Fruit fly (Drosophila melanogaster) whole organism, embryonic: ENCODE data around the gene Uro.

Experiments used
- Abd-B ChIP-seq: fragments of 200-800 bp; sonication (Bioruptor generic); optimal IDR thresholded peaks from 2 replicates; lab custom pipeline; 2018; ENCODE audit warnings: missing biosample characterization, mild to moderate bottlenecking, missing genetic modification characterization, moderate library complexity
- Antp ChIP-seq: fragments of 200-800 bp; sonication (Bioruptor generic); optimal IDR thresholded peaks from 3 replicates; lab custom pipeline; 2016; ENCODE audit warnings: missing biosample characterization, missing genetic modification characterization
- Atf-2 ChIP-seq: fragments of 200-800 bp; sonication (Bioruptor generic); optimal IDR thresholded peaks from 2 replicates; lab custom pipeline; 2016; ENCODE audit warnings: missing biosample characterization, missing genetic modification characterization
- Bteb2 ChIP-seq: fragments of 200-800 bp; sonication (Bioruptor generic); optimal IDR thresholded peaks from 2 replicates; lab custom pipeline; 2016; ENCODE audit warnings: missing biosample characterization, missing genetic modification characterization
- CG10209 ChIP-seq: fragments of 200-800 bp; sonication (Bioruptor generic); optimal IDR thresholded peaks from 3 replicates; lab custom pipeline; 2017; ENCODE audit warnings: missing biosample characterization, mild to moderate bottlenecking, missing genetic modification characterization, missing genetic modification reagents
- CG10267 ChIP-seq: fragments of 200-800 bp; sonication (Bioruptor generic); optimal IDR thresholded peaks from 2 replicates; lab custom pipeline; 2018; ENCODE audit warnings: missing biosample characterization, mild to moderate bottlenecking, missing genetic modification characterization, moderate library complexity
- CG11456 ChIP-seq: fragments of 200-800 bp; sonication (Bioruptor generic); IDR thresholded peaks from 3 replicates; pipeline ENCODE4 v1.3.6; 2022; ENCODE audit warnings: missing biosample characterization, missing genetic modification characterization
- CG11560 ChIP-seq: fragments of 200-800 bp; sonication (Bioruptor generic); IDR thresholded peaks from 3 replicates; pipeline ENCODE4 v1.3.6; 2022; ENCODE audit warnings: missing biosample characterization, missing genetic modification characterization
- CG14050 ChIP-seq: fragments of 200-800 bp; sonication (Bioruptor generic); IDR thresholded peaks from 3 replicates; pipeline ENCODE4 v1.3.6; 2022; ENCODE audit warnings: missing biosample characterization, missing genetic modification characterization
- CG14667 ChIP-seq: fragments of 200-800 bp; sonication (Bioruptor generic); IDR thresholded peaks from 2 replicates; pipeline ENCODE4 v1.3.6; 2022; ENCODE audit warnings: missing biosample characterization, missing genetic modification characterization
- CG1529 ChIP-seq: fragments of 200-800 bp; sonication (Bioruptor generic); optimal IDR thresholded peaks from 3 replicates; lab custom pipeline; 2018; ENCODE audit warnings: missing biosample characterization, missing genetic modification characterization
- CG16815 ChIP-seq: fragments of 200-800 bp; sonication (Bioruptor generic); optimal IDR thresholded peaks from 3 replicates; lab custom pipeline; 2017; ENCODE audit warnings: missing biosample characterization, mild to moderate bottlenecking, missing genetic modification characterization
- CG17568 ChIP-seq: fragments of 200-800 bp; sonication (Bioruptor generic); optimal IDR thresholded peaks from 2 replicates; lab custom pipeline; 2018; ENCODE audit warnings: missing biosample characterization, mild to moderate bottlenecking, missing genetic modification characterization, moderate library complexity
- CG4424 ChIP-seq: fragments of 200-800 bp; sonication (Bioruptor generic); optimal IDR thresholded peaks from 3 replicates; lab custom pipeline; 2016; ENCODE audit warnings: missing biosample characterization, missing genetic modification characterization
- CG6689 ChIP-seq: fragments of 200-800 bp; sonication (Bioruptor generic); IDR thresholded peaks from 2 replicates; pipeline ENCODE4 v1.3.6; 2022; ENCODE audit warnings: missing biosample characterization, missing genetic modification characterization
- CG9215 ChIP-seq: fragments of 200-800 bp; sonication (Bioruptor generic); IDR thresholded peaks from 2 replicates; pipeline ENCODE4 v1.3.6; 2022; ENCODE audit warnings: missing biosample characterization, missing genetic modification characterization
- Deaf1 ChIP-seq: fragments of 200-800 bp; optimal IDR thresholded peaks from 3 replicates; lab custom pipeline; 2019; ENCODE audit warnings: missing biosample characterization, mild to moderate bottlenecking, missing genetic modification characterization, moderate library complexity
- Doc3 ChIP-seq: fragments of 200-800 bp; sonication (Bioruptor generic); IDR thresholded peaks from 3 replicates; pipeline ENCODE4 v1.3.6; 2022; ENCODE audit warnings: missing biosample characterization, missing genetic modification characterization; ENCODE audit not compliant: partially characterized antibody
- Dp ChIP-seq: fragments of 200-800 bp; sonication (Bioruptor generic); optimal IDR thresholded peaks from 2 replicates; lab custom pipeline; 2018; ENCODE audit warnings: missing biosample characterization, mild to moderate bottlenecking, missing genetic modification characterization, moderate library complexity
- ERR ChIP-seq: fragments of 200-800 bp; sonication (Bioruptor generic); optimal IDR thresholded peaks from 2 replicates; lab custom pipeline; 2016; ENCODE audit warnings: missing biosample characterization, missing genetic modification characterization
- Ets65A ChIP-seq: fragments of 200-800 bp; sonication (Bioruptor generic); peaks from one replicate; lab custom pipeline; 2016; ENCODE audit warnings: missing biosample characterization, missing genetic modification characterization
- HLH3B ChIP-seq: fragments of 200-800 bp; sonication (Bioruptor generic); IDR thresholded peaks from 2 replicates; pipeline ENCODE4 v1.3.6; 2022; ENCODE audit warnings: missing biosample characterization, missing genetic modification characterization
- Hr3 ChIP-seq: fragments of 200-800 bp; sonication (Bioruptor generic); optimal IDR thresholded peaks from 3 replicates; lab custom pipeline; 2016; ENCODE audit warnings: missing biosample characterization, missing genetic modification characterization
- Optix ChIP-seq: fragments of 200-800 bp; sonication (Bioruptor generic); IDR thresholded peaks from 3 replicates; pipeline ENCODE4 v1.3.6; 2022; ENCODE audit warnings: missing biosample characterization, missing genetic modification characterization
- Pdp1 ChIP-seq, 2 experiments: fragments of 200-800 bp; sonication (Bioruptor generic); optimal IDR thresholded peaks; 3 replicates each; lab custom pipeline; 2016; ENCODE audit warnings: missing biosample characterization in 2 of 2, missing genetic modification characterization in 2 of 2, mild to moderate bottlenecking in 1 of 2, moderate library complexity in 1 of 2
- Rfx ChIP-seq: fragments of 200-800 bp; sonication (Bioruptor generic); IDR thresholded peaks from 2 replicates; pipeline ENCODE4 v1.3.6; 2022; ENCODE audit warnings: missing biosample characterization, missing genetic modification characterization
- Sox100B ChIP-seq: fragments of 200-800 bp; sonication (Bioruptor generic); optimal IDR thresholded peaks from 3 replicates; lab custom pipeline; 2018; ENCODE audit warnings: missing biosample characterization, mild to moderate bottlenecking, missing genetic modification characterization
- Sox102F ChIP-seq: fragments of 200-800 bp; sonication (Bioruptor generic); optimal IDR thresholded peaks from 2 replicates; lab custom pipeline; 2018; ENCODE audit warnings: missing biosample characterization, mild to moderate bottlenecking, missing genetic modification characterization, moderate library complexity
- Sry-β ChIP-seq: fragments of 200-800 bp; sonication (Bioruptor generic); optimal IDR thresholded peaks from 2 replicates; lab custom pipeline; 2018; ENCODE audit warnings: missing biosample characterization, mild to moderate bottlenecking, missing genetic modification characterization, moderate library complexity
- Trl ChIP-seq, 3 experiments: fragments of >200 bp in 2 of 3; fragments of 200-800 bp in 1 of 3; sonication (Bioruptor generic) in 1 of 3; optimal IDR thresholded peaks; 2 replicates in 1 of 3; 3 replicates in 2 of 3; lab custom pipeline; 2016 to 2017; ENCODE audit warnings: missing biosample characterization in 1 of 3, missing genetic modification characterization in 1 of 3
- ase ChIP-seq: fragments of 200-800 bp; sonication (Bioruptor generic); IDR thresholded peaks from 3 replicates; pipeline ENCODE4 v1.3.6; 2022; ENCODE audit warnings: missing biosample characterization, missing genetic modification characterization
- az2 ChIP-seq: fragments of 200-800 bp; sonication (Bioruptor generic); optimal IDR thresholded peaks from 3 replicates; lab custom pipeline; 2016; ENCODE audit warnings: missing biosample characterization, missing genetic modification characterization
- bowl ChIP-seq: fragments of 200-800 bp; sonication (Bioruptor generic); IDR thresholded peaks from 2 replicates; pipeline ENCODE4 v1.3.6; 2022; ENCODE audit warnings: missing biosample characterization, missing genetic modification characterization
- chinmo ChIP-seq: fragments of 200-800 bp; sonication (Bioruptor generic); IDR thresholded peaks from 4 replicates; pipeline ENCODE4 v1.3.6; 2022; ENCODE audit warnings: missing biosample characterization, missing genetic modification characterization; ENCODE audit not compliant: partially characterized antibody
- ci ChIP-seq: fragments of 200-800 bp; sonication (Bioruptor generic); IDR thresholded peaks from 3 replicates; pipeline ENCODE4 v1.3.6; 2022; ENCODE audit warnings: missing biosample characterization, missing genetic modification characterization
- gsb ChIP-seq: fragments of 200-800 bp; sonication (Bioruptor generic); IDR thresholded peaks from 2 replicates; pipeline ENCODE4 v1.3.6; 2022; ENCODE audit warnings: missing biosample characterization, missing genetic modification characterization
- hb ChIP-seq: fragments of 200-800 bp; sonication (Bioruptor generic); IDR thresholded peaks from 3 replicates; pipeline ENCODE4 v1.3.6; 2022; ENCODE audit warnings: missing biosample characterization, missing genetic modification characterization; ENCODE audit not compliant: partially characterized antibody
- jing ChIP-seq: fragments of 200-800 bp; sonication (Bioruptor generic); optimal IDR thresholded peaks from 2 replicates; lab custom pipeline; 2018; ENCODE audit warnings: missing biosample characterization, mild to moderate bottlenecking, missing genetic modification characterization
- jumu ChIP-seq: fragments of 200-800 bp; sonication (Bioruptor generic); optimal IDR thresholded peaks from 3 replicates; lab custom pipeline; 2016; ENCODE audit warnings: missing biosample characterization, missing genetic modification characterization
- nmo ChIP-seq: fragments of 200-800 bp; sonication (Bioruptor generic); optimal IDR thresholded peaks from 2 replicates; lab custom pipeline; 2018; ENCODE audit warnings: missing biosample characterization, mild to moderate bottlenecking, missing genetic modification characterization, moderate library complexity
- pfk ChIP-seq: fragments of 200-800 bp; sonication (Bioruptor generic); optimal IDR thresholded peaks from 2 replicates; lab custom pipeline; 2018; ENCODE audit warnings: missing biosample characterization, mild to moderate bottlenecking, missing genetic modification characterization, moderate library complexity
- pho ChIP-seq: fragments of 200-800 bp; sonication (Bioruptor generic); optimal IDR thresholded peaks from 2 replicates; lab custom pipeline; 2016; ENCODE audit warnings: missing biosample characterization, missing genetic modification characterization
- row ChIP-seq: fragments of 200-800 bp; sonication (Bioruptor generic); IDR thresholded peaks from 3 replicates; pipeline ENCODE4 v1.3.6; 2022; ENCODE audit warnings: missing biosample characterization, missing genetic modification characterization
- scrt ChIP-seq: fragments of 200-800 bp; sonication (Bioruptor generic); optimal IDR thresholded peaks from 2 replicates; lab custom pipeline; 2018; ENCODE audit warnings: missing biosample characterization, mild to moderate bottlenecking, missing genetic modification characterization, moderate library complexity
- slbo ChIP-seq: fragments of 200-800 bp; sonication (Bioruptor generic); IDR thresholded peaks from 2 replicates; pipeline ENCODE4 v1.3.6; 2022; ENCODE audit warnings: missing biosample characterization, missing genetic modification characterization
- sr ChIP-seq: fragments of 200-800 bp; sonication (Bioruptor generic); IDR thresholded peaks from 3 replicates; pipeline ENCODE4 v1.3.6; 2022; ENCODE audit warnings: missing biosample characterization, missing genetic modification characterization
- trem ChIP-seq: fragments of 200-800 bp; optimal IDR thresholded peaks from 3 replicates; lab custom pipeline; 2019; ENCODE audit warnings: missing biosample characterization, mild to moderate bottlenecking, missing genetic modification characterization, moderate library complexity
- twi ChIP-seq: fragments of 200-800 bp; optimal IDR thresholded peaks from 2 replicates; lab custom pipeline; 2019; ENCODE audit warnings: missing biosample characterization, mild to moderate bottlenecking, missing genetic modification characterization, moderate library complexity

The Uro gene

dm6 chr2L:7767328-7767727 lies 12.6 kb upstream of the Uro start, which contains the start of gene CG7191:
TSS of gene CG7191 (plus strand) at chr2L:7767628.
- no peak for TF ChIP-seq Trl (optimal IDR thresholded peaks at IDR 0.05; lab: Kevin White, UChicago)
- TF ChIP-seq Trl (GFP tag; optimal IDR thresholded peaks at IDR 0.05; lab: Kevin White, UChicago) = no peak
- TF ChIP-seq CG14667 (GFP tag; lab: Robert Waterston, UW) = no peak
- TF ChIP-seq Sox102F (GFP tag; lab: Kevin White, UChicago) = no peak
- TF ChIP-seq Bteb2 (GFP tag; lab: Kevin White, UChicago) = no peak
- TF ChIP-seq trem (tag; lab: Kevin White, UChicago) = no peak
- peak; percentile 83 for TF ChIP-seq scrt (GFP tag; lab: Kevin White, UChicago)
- no peak for TF ChIP-seq Atf-2
- no peak for TF ChIP-seq row (GFP tag; lab: Robert Waterston, UW)
- TF ChIP-seq Sry-β (GFP tag; lab: Kevin White, UChicago) = no peak
- no peak for TF ChIP-seq pho (GFP tag; lab: Kevin White, UChicago)
- TF ChIP-seq CG4424 (GFP tag; lab: Kevin White, UChicago) = no peak
- no peak for TF ChIP-seq Pdp1 (GFP tag; optimal IDR thresholded peaks at IDR 0.05; lab: Kevin White, UChicago)
- TF ChIP-seq CG10267 (tag; lab: Kevin White, UChicago) = no peak
- no peak for TF ChIP-seq CG16815 (GFP tag; lab: Kevin White, UChicago)
- no peak for TF ChIP-seq Doc3 (GFP tag; lab: Robert Waterston, UW)
- no peak for TF ChIP-seq CG14050 (GFP tag; lab: Robert Waterston, UW)
- TF ChIP-seq Deaf1 (tag; lab: Kevin White, UChicago) = peak; percentile 90
- no peak for TF ChIP-seq Hr3 (GFP tag; lab: Kevin White, UChicago)
- no peak for TF ChIP-seq ci (GFP tag; lab: Robert Waterston, UW)
- peak; percentile 23 for TF ChIP-seq Ets65A (GFP tag; lab: Kevin White, UChicago)
- TF ChIP-seq ERR (GFP tag; lab: Kevin White, UChicago) = no peak

DNA sequence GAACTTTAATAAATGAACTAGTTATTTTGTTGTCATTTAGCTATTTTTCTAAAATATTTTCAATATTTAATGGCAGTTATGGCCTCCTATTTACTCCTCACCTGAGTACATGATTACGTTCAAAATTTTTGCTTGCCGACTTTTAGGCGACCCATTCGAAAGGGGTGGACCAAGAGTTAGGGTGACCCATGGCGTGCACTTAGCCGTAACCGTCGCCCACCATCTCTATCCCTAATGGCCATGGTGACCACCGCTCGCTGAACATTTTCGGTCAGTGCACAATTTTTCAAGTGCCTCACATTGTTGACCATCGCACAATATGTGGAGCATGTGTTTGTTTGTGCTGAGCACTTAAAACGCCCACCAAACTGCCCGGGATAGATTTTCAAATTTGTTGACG lies 8.0 kb upstream of the Uro start:
- TF ChIP-seq Rfx (GFP tag; lab: Robert Waterston, UW) (peak; percentile 5; the same call in 1 of the 2 replicates), gsb (GFP tag; lab: Robert Waterston, UW) (no peak), ase (GFP tag; lab: Robert Waterston, UW) (peak; percentile 4; the same call in 1 of the 3 replicates), Antp (GFP tag; lab: Kevin White, UChicago) (no peak), CG11456 (GFP tag; lab: Robert Waterston, UW) (0 out of 3 replicates have a peak, but pooled peaks have one; percentile 22), Optix (0 out of 3 replicates have a peak, but pooled peaks have one; percentile 12), jing (GFP tag; lab: Kevin White, UChicago) (no peak), slbo (peak; percentile 39), Atf-2 (no peak), az2 (GFP tag; lab: Kevin White, UChicago) (no peak), CG17568 (GFP tag; lab: Kevin White, UChicago) (peak; percentile 60), bowl (GFP tag; lab: Robert Waterston, UW) (0 out of 2 replicates have a peak, but pooled peaks have one; percentile 36), CG6689 (GFP tag; lab: Robert Waterston, UW) (0 out of 2 replicates have a peak, but pooled peaks have one; percentile 7), sr (0 out of 3 replicates have a peak, but pooled peaks have one; percentile 33), twi (tag; lab: Kevin White, UChicago) (peak; percentile 78), CG11560 (tag; lab: Robert Waterston, UW) (0 out of 3 replicates have a peak, but pooled peaks have one; percentile 8)
- TF ChIP-seq, all 482 proteins: peak for 11

dm6 chr2L:7775260-7775659 lies 4.6 kb upstream of the Uro start:
- TF ChIP-seq HLH3B (GFP tag; lab: Robert Waterston, UW) (no peak), chinmo (GFP tag; lab: Robert Waterston, UW) (no peak), nmo (GFP tag; lab: Kevin White, UChicago) (no peak), CG1529 (GFP tag; lab: Kevin White, UChicago) (no peak), pfk (GFP tag; lab: Kevin White, UChicago) (no peak), CG10209 (GFP tag; lab: Kevin White, UChicago) (no peak), Sox100B (GFP tag; lab: Kevin White, UChicago) (no peak), Ets65A (GFP tag; lab: Kevin White, UChicago) (no peak), jumu (GFP tag; lab: Kevin White, UChicago) (no peak), hb (no peak), Dp (GFP tag; lab: Kevin White, UChicago) (no peak), az2 (GFP tag; lab: Kevin White, UChicago) (no peak), CG9215 (GFP tag; lab: Robert Waterston, UW) (no peak), Optix (no peak), Abd-B (GFP tag; lab: Kevin White, UChicago) (no peak)
